Worm (Caenorhabditis elegans): ENCODE data around the gene T22D1.5.
A peak's percentile ranks its signal among the peaks of the same experiment; 100 is the strongest.

The T22D1.5 gene

DNA sequence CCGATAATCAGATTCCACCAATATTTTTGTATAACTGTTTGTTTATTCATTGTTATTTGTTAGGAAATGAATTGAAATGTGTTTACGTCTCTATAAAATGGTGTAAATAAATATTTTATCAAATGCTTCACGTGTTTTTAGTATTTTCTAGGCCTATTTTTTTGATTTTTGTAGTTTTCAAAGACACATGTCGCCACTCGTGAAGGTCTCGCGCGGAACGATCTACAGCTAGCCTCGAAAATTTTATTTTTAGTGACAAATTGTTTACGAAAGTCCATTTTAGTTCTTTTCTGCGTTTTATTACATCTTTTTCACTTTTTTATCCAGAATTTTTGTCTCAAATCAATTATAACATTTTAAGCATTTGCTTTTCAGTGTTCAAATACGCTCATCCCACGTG lies at the start of gene T22D1.5:
Gene T22D1.5 (plus strand): TSS at position 376 of the 400 bp plus-strand sequence.
- no peak for TF ChIP-seq nhr-47 (tag; optimal IDR thresholded peaks at IDR 0.05)
- TF ChIP-seq fkh-10 (GFP tag; optimal IDR thresholded peaks at IDR 0.05) = no peak
- TF ChIP-seq pag-3 (tag; optimal IDR thresholded peaks at IDR 0.05; ENCODE audit: borderline replicate concordance, insufficient read depth) = no peak
- no peak for TF ChIP-seq mab-9 (GFP tag; IDR thresholded peaks at IDR 0.05)
- TF ChIP-seq unc-130 (tag; optimal IDR thresholded peaks at IDR 0.05) = no peak
- TF ChIP-seq alr-1 (tag; optimal IDR thresholded peaks at IDR 0.05; ENCODE audit: borderline replicate concordance) = no peak
- no peak for TF ChIP-seq nhr-28 (tag; optimal IDR thresholded peaks at IDR 0.05)
- TF ChIP-seq nhr-84 (tag; optimal IDR thresholded peaks at IDR 0.05) = no peak
- TF ChIP-seq ceh-88 (GFP tag; IDR thresholded peaks at IDR 0.05) = no peak

DNA sequence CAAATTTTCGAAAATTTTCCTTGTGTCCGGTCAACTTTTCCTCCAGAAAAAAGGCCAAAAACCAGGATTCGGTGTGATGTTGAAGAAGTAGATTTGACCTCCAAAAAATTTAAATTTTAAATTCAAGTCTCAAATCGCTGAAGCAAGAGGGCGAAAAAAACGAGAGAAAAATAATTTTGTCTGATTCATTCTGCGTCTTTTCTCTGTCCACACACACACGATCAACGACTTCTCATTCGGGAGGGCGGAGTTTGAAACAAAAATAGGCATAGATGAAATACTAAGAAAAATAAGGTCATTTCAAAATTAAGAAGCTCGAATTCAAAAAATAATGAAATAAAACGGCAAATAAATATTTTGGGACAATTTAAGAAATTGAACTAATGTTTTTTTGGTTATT lies 44.5 kb upstream of the T22D1.5 start, which contains the start of gene R13H7.2:
Gene R13H7.2 (minus strand): TSS at position 101 of the 400 bp plus-strand sequence.
- no peak for TF ChIP-seq unc-98 (GFP tag; IDR thresholded peaks at IDR 0.05)
- no peak for TF ChIP-seq egl-27 (tag; optimal IDR thresholded peaks at IDR 0.05)
- no peak for TF ChIP-seq skn-1 (tag; optimal IDR thresholded peaks at IDR 0.05)
- no peak for TF ChIP-seq blmp-1 (tag; optimal IDR thresholded peaks at IDR 0.05)

DNA sequence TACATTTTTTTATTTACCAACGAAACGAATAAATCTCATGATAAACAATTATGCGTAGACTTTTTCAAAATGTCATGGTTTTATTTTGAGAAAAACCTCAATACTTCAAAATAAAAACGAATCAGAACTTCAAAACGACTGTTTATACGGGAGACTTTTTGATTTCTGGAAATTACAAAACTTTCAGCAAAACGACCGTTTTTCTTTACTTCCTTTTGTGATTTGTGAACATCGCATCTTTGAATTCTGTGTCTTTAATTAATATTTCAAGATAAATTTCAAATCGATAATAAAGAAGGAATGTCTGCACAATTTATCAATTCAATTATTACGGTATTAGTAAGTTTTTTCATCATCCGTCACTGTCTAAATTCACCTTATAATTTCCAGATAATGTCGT lies 36.0 kb upstream of the T22D1.5 start, which contains the start of gene srx-20:
Gene srx-20 (plus strand): TSS at position 301 of the 400 bp plus-strand sequence.
- TF ChIP-seq efl-1 (optimal IDR thresholded peaks at IDR 0.05) (no peak), efl-1 (GFP tag; optimal IDR thresholded peaks at IDR 0.05 in 1 of 2) (no peak), nhr-84 (tag; optimal IDR thresholded peaks at IDR 0.05) (no peak), nhr-90 (tag; optimal IDR thresholded peaks at IDR 0.05; ENCODE audit: poor library complexity) (no peak), nhr-11 (tag; optimal IDR thresholded peaks at IDR 0.05) (no peak), dpl-1 (GFP tag; optimal IDR thresholded peaks at IDR 0.05) (no peak), fkh-4 (tag; optimal IDR thresholded peaks at IDR 0.05; ENCODE audit: borderline replicate concordance) (no peak), snpc-4 (tag; optimal IDR thresholded peaks at IDR 0.05) (no peak), nhr-71 (tag; optimal IDR thresholded peaks at IDR 0.05) (no peak), ceh-90 (tag; optimal IDR thresholded peaks at IDR 0.05) (no peak), mdl-1 (tag; optimal IDR thresholded peaks at IDR 0.05) (no peak), nhr-237 (tag; optimal IDR thresholded peaks at IDR 0.05) (no peak), rnt-1 (tag; optimal IDR thresholded peaks at IDR 0.05) (no peak), mef-2 (tag; optimal IDR thresholded peaks at IDR 0.05) (no peak), elt-3 (tag; optimal IDR thresholded peaks at IDR 0.05) (no peak)

DNA sequence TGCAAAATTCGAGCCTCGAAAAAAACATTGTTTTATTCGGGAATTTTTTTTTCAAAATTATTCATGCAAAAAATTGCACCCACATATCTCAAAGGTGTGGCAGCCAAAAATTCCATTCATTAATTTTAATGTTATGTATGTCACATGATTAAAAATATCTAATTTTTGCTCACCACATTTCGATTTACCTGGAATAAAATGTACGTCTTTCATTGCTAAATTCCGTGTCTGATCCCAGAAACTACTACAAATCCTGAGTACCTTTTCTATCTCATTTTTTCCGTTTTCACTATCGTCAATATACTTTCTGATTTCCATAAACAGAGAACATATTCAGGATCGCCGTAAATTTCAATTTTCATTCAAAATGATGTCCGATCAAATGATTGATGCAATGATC lies 30.8 kb upstream of the T22D1.5 start, which contains the start of gene srx-19:
Gene srx-19 (plus strand): TSS at position 301 of the 400 bp plus-strand sequence.
- TF ChIP-seq fkh-8 (tag; optimal IDR thresholded peaks at IDR 0.05) (peak; percentile 23), nhr-71 (tag; optimal IDR thresholded peaks at IDR 0.05) (no peak)

DNA sequence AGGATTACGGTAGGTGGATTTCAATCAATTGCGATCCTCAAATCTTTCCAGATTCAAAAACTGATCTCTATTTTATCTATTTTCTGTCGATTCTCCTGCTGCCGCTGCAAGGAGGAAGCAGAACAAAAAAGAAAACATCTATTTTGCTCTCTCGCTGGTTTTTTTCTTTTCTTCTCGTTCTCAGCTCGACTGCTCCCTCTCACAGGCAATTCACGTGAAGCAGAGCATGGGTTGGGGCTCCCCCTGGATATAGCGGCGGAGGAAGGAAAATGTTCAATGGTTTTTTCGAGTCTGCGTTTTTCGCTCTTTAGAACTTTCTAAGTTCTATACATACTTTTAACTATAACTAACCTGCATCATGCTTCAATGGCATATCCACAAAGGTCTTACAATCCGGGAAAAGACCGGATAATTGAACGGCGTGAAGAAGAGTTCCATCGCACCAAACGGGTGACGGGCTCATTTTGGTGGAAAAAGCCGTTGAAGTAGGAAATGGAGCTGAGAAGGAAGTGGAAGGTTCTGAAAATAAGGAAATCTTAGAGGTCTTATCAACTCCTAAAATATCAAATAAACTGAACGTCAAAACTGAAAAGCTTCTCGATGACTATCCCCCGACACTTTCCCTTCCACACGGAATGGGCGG lies 24.7 kb upstream of the T22D1.5 start:
- TF ChIP-seq lin-14 (GFP tag; optimal IDR thresholded peaks at IDR 0.05) = peak; percentile 97
- peak; percentile 49 for TF ChIP-seq sox-4 (tag; optimal IDR thresholded peaks at IDR 0.05)
- no peak for TF ChIP-seq zip-4 (GFP tag; optimal IDR thresholded peaks at IDR 0.05)
- peak; percentile 76 to 82 for TF ChIP-seq egl-27 (tag; optimal IDR thresholded peaks at IDR 0.05)
- no peak for TF ChIP-seq lin-15B (tag; optimal IDR thresholded peaks at IDR 0.05)
- TF ChIP-seq C04F5.9 (tag; optimal IDR thresholded peaks at IDR 0.05) = no peak
- TF ChIP-seq ceh-82 (tag; optimal IDR thresholded peaks at IDR 0.05) = peak; percentile 55 to 74 (median 56)
- no peak for TF ChIP-seq nhr-84 (tag; optimal IDR thresholded peaks at IDR 0.05)
- TF ChIP-seq nhr-11 (tag; optimal IDR thresholded peaks at IDR 0.05) = peak; percentile 57
- no peak for TF ChIP-seq ztf-11 (tag; optimal IDR thresholded peaks at IDR 0.05)
- no peak for TF ChIP-seq hlh-4 (tag; optimal IDR thresholded peaks at IDR 0.05)
- no peak for TF ChIP-seq hpl-2 (GFP tag; optimal IDR thresholded peaks at IDR 0.05)
- TF ChIP-seq nhr-76 (tag; optimal IDR thresholded peaks at IDR 0.05) = no peak
- peak; percentile 62 for TF ChIP-seq egl-13 (tag; optimal IDR thresholded peaks at IDR 0.05)
- no peak for TF ChIP-seq ama-1 (optimal IDR thresholded peaks at IDR 0.05)
- peak; percentile 68 for TF ChIP-seq swsn-7 (tag; optimal IDR thresholded peaks at IDR 0.05)
- TF ChIP-seq irx-1 (tag; optimal IDR thresholded peaks at IDR 0.05) = peak; percentile 70
- TF ChIP-seq aly-2 (tag; optimal IDR thresholded peaks at IDR 0.05) = no peak
- TF ChIP-seq ceh-90 (tag; optimal IDR thresholded peaks at IDR 0.05) = no peak
- no peak for TF ChIP-seq pax-3 (tag; optimal IDR thresholded peaks at IDR 0.05)
- TF ChIP-seq lin-13 (GFP tag; optimal IDR thresholded peaks at IDR 0.05) = peak; percentile 18
